Fruit fly (Drosophila melanogaster) whole organism, embryonic: Measurements from ENCODE around the gene CG9706.

Source experiments
- Atf-2 ChIP-seq: fragments of 200-800 bp; sonication (Bioruptor generic); optimal IDR thresholded peaks from 2 replicates; lab custom pipeline; 2016; ENCODE audit warnings: missing biosample characterization, missing genetic modification characterization
- Bdp1 ChIP-seq: fragments of 200-800 bp; sonication (Bioruptor generic); optimal IDR thresholded peaks from 3 replicates; lab custom pipeline; 2016; ENCODE audit warnings: missing biosample characterization, missing genetic modification characterization
- CG10565 ChIP-seq: fragments of 200-800 bp; sonication (Bioruptor generic); optimal IDR thresholded peaks from 3 replicates; lab custom pipeline; 2016; ENCODE audit warnings: missing biosample characterization, mild to moderate bottlenecking, missing genetic modification characterization
- CG10959 ChIP-seq: fragments of 200-800 bp; sonication (Bioruptor generic); IDR thresholded peaks from 2 replicates; pipeline ENCODE4 v1.3.6; 2022; ENCODE audit warnings: missing biosample characterization, missing genetic modification characterization
- CG12659 ChIP-seq: fragments of 200-800 bp; sonication (Bioruptor generic); optimal IDR thresholded peaks from 3 replicates; lab custom pipeline; 2017; ENCODE audit warnings: mild to moderate bottlenecking, missing biosample characterization, missing genetic modification reagents, missing genetic modification characterization
- CG13123 ChIP-seq: fragments of 200-800 bp; sonication (Bioruptor generic); optimal IDR thresholded peaks from 2 replicates; lab custom pipeline; 2016; ENCODE audit warnings: missing biosample characterization, missing genetic modification characterization
- CG15073 ChIP-seq: fragments of 200-800 bp; sonication (Bioruptor generic); optimal IDR thresholded peaks from 2 replicates; lab custom pipeline; 2016; ENCODE audit warnings: missing biosample characterization, missing genetic modification characterization
- CG17186 ChIP-seq: fragments of 200-800 bp; sonication (Bioruptor generic); optimal IDR thresholded peaks from 3 replicates; lab custom pipeline; 2017; ENCODE audit warnings: missing biosample characterization, missing genetic modification reagents, missing genetic modification characterization
- CG17359 ChIP-seq: fragments of 200-800 bp; sonication (Bioruptor generic); optimal IDR thresholded peaks from 3 replicates; lab custom pipeline; 2018; ENCODE audit warnings: missing biosample characterization, mild to moderate bottlenecking, missing genetic modification characterization, moderate library complexity
- CG17385 ChIP-seq: fragments of 200-800 bp; sonication (Bioruptor generic); optimal IDR thresholded peaks from 3 replicates; lab custom pipeline; 2018; ENCODE audit warnings: missing biosample characterization, mild to moderate bottlenecking, missing genetic modification characterization
- CG34224 ChIP-seq: fragments of 200-800 bp; sonication (Bioruptor generic); IDR thresholded peaks from 3 replicates; pipeline ENCODE4 v1.3.6; 2022; ENCODE audit warnings: missing biosample characterization, missing genetic modification characterization; ENCODE audit not compliant: partially characterized antibody
- CG4820 ChIP-seq: fragments of 200-800 bp; sonication (Bioruptor generic); optimal IDR thresholded peaks from 3 replicates; lab custom pipeline; 2016; ENCODE audit warnings: missing biosample characterization, missing genetic modification characterization
- CG7963 ChIP-seq: fragments of 200-800 bp; sonication (Bioruptor generic); IDR thresholded peaks from 3 replicates; pipeline ENCODE4 v1.3.6; 2022; ENCODE audit warnings: missing biosample characterization, missing genetic modification characterization; ENCODE audit not compliant: partially characterized antibody
- CG8924 ChIP-seq: fragments of 200-800 bp; optimal IDR thresholded peaks from 3 replicates; lab custom pipeline; 2019; ENCODE audit warnings: missing biosample characterization, mild to moderate bottlenecking, missing genetic modification characterization, moderate library complexity
- CHES-1-like ChIP-seq: fragments of 200-800 bp; sonication (Bioruptor generic); optimal IDR thresholded peaks from 2 replicates; lab custom pipeline; 2016; ENCODE audit warnings: missing biosample characterization, missing genetic modification characterization
- Chrac-16 ChIP-seq: fragments of 200-800 bp; sonication (Bioruptor generic); optimal IDR thresholded peaks from 3 replicates; lab custom pipeline; 2016; ENCODE audit warnings: missing biosample characterization, missing genetic modification characterization
- CoRest ChIP-seq: fragments of 200-800 bp; sonication (Bioruptor generic); optimal IDR thresholded peaks from 3 replicates; lab custom pipeline; 2018; ENCODE audit warnings: missing biosample characterization, mild to moderate bottlenecking, missing genetic modification characterization, moderate library complexity
- Dad ChIP-seq: fragments of 200-800 bp; sonication (Bioruptor generic); optimal IDR thresholded peaks from 3 replicates; lab custom pipeline; 2016; ENCODE audit warnings: missing biosample characterization, missing genetic modification characterization
- Dip2 ChIP-seq: fragments of 200-800 bp; sonication (Bioruptor generic); IDR thresholded peaks from 2 replicates; pipeline ENCODE4 v1.3.6; 2022; ENCODE audit warnings: missing biosample characterization, missing genetic modification characterization
- Dref ChIP-seq: fragments of 200-800 bp; sonication (Bioruptor generic); IDR thresholded peaks from 2 replicates; pipeline ENCODE4 v1.3.6; 2022; ENCODE audit warnings: missing biosample characterization, missing genetic modification characterization
- Gug ChIP-seq: fragments of 200-800 bp; sonication (Bioruptor generic); IDR thresholded peaks from 4 replicates; pipeline ENCODE4 v1.3.6; 2022; ENCODE audit warnings: missing biosample characterization, missing genetic modification characterization
- HLH4C ChIP-seq: fragments of 200-800 bp; sonication (Bioruptor generic); IDR thresholded peaks from 3 replicates; pipeline ENCODE4 v1.3.6; 2022; ENCODE audit warnings: missing biosample characterization, missing genetic modification characterization; ENCODE audit not compliant: partially characterized antibody
- Hmr ChIP-seq: fragments of 200-800 bp; sonication (Bioruptor generic); optimal IDR thresholded peaks from 3 replicates; lab custom pipeline; 2017; ENCODE audit warnings: mild to moderate bottlenecking, missing biosample characterization, missing genetic modification reagents, missing genetic modification characterization
- Hmx ChIP-seq: fragments of 200-800 bp; sonication (Bioruptor generic); optimal IDR thresholded peaks from 2 replicates; lab custom pipeline; 2016; ENCODE audit warnings: missing biosample characterization, missing genetic modification characterization
- Jarid2 ChIP-seq: fragments of 200-800 bp; sonication (Bioruptor generic); optimal IDR thresholded peaks from 3 replicates; lab custom pipeline; 2017; ENCODE audit warnings: mild to moderate bottlenecking, missing biosample characterization, missing genetic modification reagents, missing genetic modification characterization
- ato ChIP-seq: fragments of 200-800 bp; sonication (Bioruptor generic); IDR thresholded peaks from 2 replicates; pipeline ENCODE4 v1.3.6; 2022; ENCODE audit warnings: missing biosample characterization, missing genetic modification characterization; ENCODE audit not compliant: partially characterized antibody
- az2 ChIP-seq: fragments of 200-800 bp; sonication (Bioruptor generic); optimal IDR thresholded peaks from 3 replicates; lab custom pipeline; 2016; ENCODE audit warnings: missing biosample characterization, missing genetic modification characterization
- bab2 ChIP-seq: fragments of 200-800 bp; sonication (Bioruptor generic); optimal IDR thresholded peaks from 2 replicates; lab custom pipeline; 2016; ENCODE audit warnings: missing biosample characterization, missing genetic modification characterization
- bsh ChIP-seq, 2 experiments: fragments of 200-800 bp; sonication (Bioruptor generic); optimal IDR thresholded peaks; 2 replicates each; lab custom pipeline; 2017 to 2018; ENCODE audit warnings: mild to moderate bottlenecking in 2 of 2, missing biosample characterization in 2 of 2, missing genetic modification characterization in 2 of 2, moderate library complexity in 1 of 2
- chinmo ChIP-seq: fragments of 200-800 bp; sonication (Bioruptor generic); IDR thresholded peaks from 4 replicates; pipeline ENCODE4 v1.3.6; 2022; ENCODE audit warnings: missing biosample characterization, missing genetic modification characterization; ENCODE audit not compliant: partially characterized antibody
- danr ChIP-seq: fragments of 200-800 bp; sonication (Bioruptor generic); IDR thresholded peaks from 2 replicates; pipeline ENCODE4 v1.3.6; 2022; ENCODE audit warnings: missing biosample characterization, missing genetic modification characterization
- dati ChIP-seq: fragments of 200-800 bp; sonication (Bioruptor generic); IDR thresholded peaks from 2 replicates; pipeline ENCODE4 v1.3.6; 2022; ENCODE audit warnings: missing biosample characterization, missing genetic modification characterization
- ewg ChIP-seq: fragments of 200-800 bp; sonication (Bioruptor generic); optimal IDR thresholded peaks from 3 replicates; lab custom pipeline; 2017; ENCODE audit warnings: mild to moderate bottlenecking, missing biosample characterization, missing genetic modification reagents, missing genetic modification characterization
- fd102C ChIP-seq: fragments of 200-800 bp; sonication (Bioruptor generic); optimal IDR thresholded peaks from 2 replicates; lab custom pipeline; 2018; ENCODE audit warnings: missing biosample characterization, mild to moderate bottlenecking, missing genetic modification characterization, moderate library complexity
- grn ChIP-seq: fragments of 200-800 bp; sonication (Bioruptor generic); optimal IDR thresholded peaks from 3 replicates; lab custom pipeline; 2017; ENCODE audit warnings: missing biosample characterization, missing genetic modification characterization
- ham ChIP-seq: fragments of 200-800 bp; sonication (Bioruptor generic); IDR thresholded peaks from 2 replicates; pipeline ENCODE4 v1.3.6; 2022; ENCODE audit warnings: missing biosample characterization, missing genetic modification characterization
- hbn ChIP-seq: fragments of 200-800 bp; sonication (Bioruptor generic); IDR thresholded peaks from 2 replicates; pipeline ENCODE4 v1.3.6; 2022; ENCODE audit warnings: missing biosample characterization, missing genetic modification characterization; ENCODE audit not compliant: partially characterized antibody
- her ChIP-seq: fragments of 200-800 bp; sonication (Bioruptor generic); optimal IDR thresholded peaks from 2 replicates; lab custom pipeline; 2016; ENCODE audit warnings: missing biosample characterization, missing genetic modification characterization
- hth ChIP-seq: fragments of >200 bp; optimal IDR thresholded peaks from 2 replicates; lab custom pipeline; 2017; ENCODE audit warnings: inconsistent platforms
- lbe ChIP-seq: fragments of 200-800 bp; sonication (Bioruptor generic); optimal IDR thresholded peaks from 2 replicates; lab custom pipeline; 2016; ENCODE audit warnings: missing biosample characterization, mild to moderate bottlenecking, missing genetic modification characterization
- oc ChIP-seq: fragments of 200-800 bp; sonication (Bioruptor generic); optimal IDR thresholded peaks from 2 replicates; lab custom pipeline; 2018; ENCODE audit warnings: missing biosample characterization, mild to moderate bottlenecking, missing genetic modification characterization, moderate library complexity
- schlank ChIP-seq: fragments of 200-800 bp; sonication (Bioruptor generic); optimal IDR thresholded peaks from 2 replicates; lab custom pipeline; 2018; ENCODE audit warnings: missing biosample characterization, mild to moderate bottlenecking, missing genetic modification characterization
- sens ChIP-seq: fragments of 200-800 bp; sonication (Bioruptor generic); peaks from one replicate; lab custom pipeline; 2016; ENCODE audit warnings: missing biosample characterization, missing genetic modification characterization
- tgo ChIP-seq: fragments of 200-800 bp; sonication (Bioruptor generic); IDR thresholded peaks from 3 replicates; pipeline ENCODE4 v1.3.6; 2022; ENCODE audit warnings: missing biosample characterization, missing genetic modification characterization
- toy ChIP-seq: fragments of 200-800 bp; sonication (Bioruptor generic); IDR thresholded peaks from 2 replicates; pipeline ENCODE4 v1.3.6; 2022; ENCODE audit warnings: missing biosample characterization, missing genetic modification characterization
- trh ChIP-seq: fragments of 200-800 bp; sonication (Bioruptor generic); optimal IDR thresholded peaks from 2 replicates; lab custom pipeline; 2016; ENCODE audit warnings: missing biosample characterization, missing genetic modification characterization
- ttk ChIP-seq: fragments of 200-800 bp; sonication (Bioruptor generic); IDR thresholded peaks from 2 replicates; pipeline ENCODE4 v2.1.2; 2022; ENCODE audit warnings: missing biosample characterization, missing genetic modification characterization
- z ChIP-seq: fragments of 200-800 bp; sonication (Bioruptor generic); IDR thresholded peaks from 3 replicates; pipeline ENCODE4 v1.3.6; 2022; ENCODE audit warnings: missing biosample characterization, missing genetic modification characterization

The CG9706 gene

dm6 chr3L:16758504-16759109 is 24.2 kb upstream of the CG9706 start (continued):
- TF ChIP-seq CG13123 (GFP tag; lab: Kevin White, UChicago) (no peak), lbe (peak; percentile 31), ewg (GFP tag; lab: Kevin White, UChicago) (peak; percentile 11), Hmx (no peak), chinmo (GFP tag; lab: Robert Waterston, UW) (0 out of 4 replicates have a peak, but pooled peaks have one; percentile 16), CG10959 (GFP tag; lab: Robert Waterston, UW) (peak; percentile 40; the same call in 1 of the 2 replicates), CG8924 (tag; lab: Kevin White, UChicago) (no peak), hbn (GFP tag; lab: Robert Waterston, UW) (no peak), trh (no peak), CHES-1-like (GFP tag; lab: Kevin White, UChicago) (no peak), CG34224 (GFP tag; lab: Robert Waterston, UW) (no peak)
- TF ChIP-seq, all 482 proteins: peak for 18

DNA sequence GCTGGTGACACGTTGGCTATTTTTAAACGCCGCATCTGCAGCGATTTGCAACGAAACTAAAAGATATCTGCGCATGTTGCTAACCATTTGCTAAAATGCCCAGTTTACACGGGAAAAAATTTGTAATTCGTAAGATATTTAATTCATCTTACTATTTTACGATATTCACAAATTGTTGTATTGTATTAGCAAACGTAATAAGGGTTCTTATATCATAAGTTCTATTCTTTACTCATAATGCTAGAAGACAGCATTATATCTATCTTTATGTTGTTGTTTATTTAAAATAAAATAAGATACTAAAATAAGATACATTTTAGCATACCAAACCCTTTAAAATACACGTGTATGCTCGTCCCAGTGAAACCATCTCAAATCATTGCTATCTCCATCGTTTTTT is 23.3 kb upstream of the CG9706 start:
- TF ChIP-seq ato: no peak
- TF ChIP-seq CG12659: no peak
- TF ChIP-seq fd102C (GFP tag; lab: Kevin White, UChicago): no peak
- no peak for TF ChIP-seq Dad (GFP tag; lab: Kevin White, UChicago)

DNA sequence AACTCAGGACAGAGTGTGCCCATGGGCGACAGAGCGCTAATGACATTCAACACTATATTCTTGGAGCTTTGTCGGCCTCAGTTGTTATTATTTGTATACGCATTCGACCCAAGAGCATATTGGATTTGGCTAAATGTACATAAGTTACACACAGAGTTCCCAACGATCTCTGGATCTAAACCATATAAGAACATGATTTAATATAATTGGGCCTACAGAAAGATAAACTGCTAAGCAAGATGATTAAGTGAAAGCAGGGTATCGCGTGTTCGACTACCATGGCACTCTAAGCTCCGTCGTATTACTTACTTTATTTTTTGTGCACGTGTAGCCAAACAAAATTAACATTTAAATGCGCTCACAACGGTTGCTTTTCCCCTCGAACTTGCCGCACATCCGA is 22.5 kb upstream of the CG9706 start:
- peak; percentile 46 for TF ChIP-seq CG17359 (tag; lab: Kevin White, UChicago)
- no peak for TF ChIP-seq Jarid2 (GFP tag; lab: Kevin White, UChicago)
- TF ChIP-seq Bdp1 (GFP tag; lab: Kevin White, UChicago): no peak
- TF ChIP-seq CG17186 (GFP tag; lab: Kevin White, UChicago): no peak
- TF ChIP-seq sens (GFP tag; lab: Kevin White, UChicago): peak; percentile 92
- TF ChIP-seq Hmr (GFP tag; lab: Kevin White, UChicago): no peak
- no peak for TF ChIP-seq dati (GFP tag; lab: Robert Waterston, UW)
- TF ChIP-seq tgo (GFP tag; lab: Robert Waterston, UW): no peak; the same call in 2 of the 3 replicates
- TF ChIP-seq Gug: no peak
- no peak for TF ChIP-seq ham (GFP tag; lab: Robert Waterston, UW)
- TF ChIP-seq HLH4C (GFP tag; lab: Robert Waterston, UW): no peak
- no peak for TF ChIP-seq z (GFP tag; lab: Robert Waterston, UW)
- no peak for TF ChIP-seq grn (GFP tag; lab: Kevin White, UChicago)
- TF ChIP-seq ttk (GFP tag; lab: Robert Waterston, UW): no peak
- peak; percentile 21 for TF ChIP-seq CG4820
- no peak for TF ChIP-seq CG10565 (GFP tag; lab: Kevin White, UChicago)
- peak; percentile 27 for TF ChIP-seq CG17385 (GFP tag; lab: Kevin White, UChicago)
- peak; percentile 33 for TF ChIP-seq CoRest
- no peak for TF ChIP-seq Dip2 (GFP tag; lab: Robert Waterston, UW)
- TF ChIP-seq bab2 (GFP tag; lab: Kevin White, UChicago): peak; percentile 21
- peak; percentile 51 for TF ChIP-seq oc (tag; lab: Kevin White, UChicago)
- no peak for TF ChIP-seq Dref
- peak in 1 of 2 experiments; percentile 81 for TF ChIP-seq bsh (GFP tag; optimal IDR thresholded peaks at IDR 0.05; lab: Kevin White, UChicago)
- no peak for TF ChIP-seq CG15073
- TF ChIP-seq az2: peak; percentile 64
- TF ChIP-seq her (GFP tag; lab: Kevin White, UChicago): no peak
- no peak for TF ChIP-seq danr (GFP tag; lab: Robert Waterston, UW)
- no peak for TF ChIP-seq schlank (tag; lab: Kevin White, UChicago)
- no peak for TF ChIP-seq toy (GFP tag; lab: Robert Waterston, UW)
- TF ChIP-seq hth (lab: Kevin White, UChicago): no peak
- peak; percentile 29 for TF ChIP-seq Chrac-16 (GFP tag; lab: Kevin White, UChicago)
- no peak for TF ChIP-seq CG7963 (GFP tag; lab: Robert Waterston, UW)
- peak; percentile 39 for TF ChIP-seq Atf-2 (GFP tag; lab: Kevin White, UChicago)
- TF ChIP-seq ewg (GFP tag; lab: Kevin White, UChicago): peak; percentile 36
